Worm (Caenorhabditis elegans) whole organism, midembryonic: ENCODE results near the gene btb-9.

Experiments
- T22C8.4 ChIP-seq: fragments of 200-800 bp; sonication (Bioruptor generic); IDR thresholded peaks from 2 replicates; pipeline ENCODE4 v1.3.6; 2022; ENCODE audit warnings: missing genetic modification characterization, missing compliant biosample characterization
- cog-1 ChIP-seq: sonication (generic microtip); optimal IDR thresholded peaks from 2 replicates; lab custom pipeline; 2016; ENCODE audit warnings: missing genetic modification characterization, missing compliant biosample characterization
- flt-1 ChIP-seq: fragments of 200-800 bp; sonication (Bioruptor generic); IDR thresholded peaks from 2 replicates; pipeline ENCODE4 v1.3.6; 2022; ENCODE audit warnings: missing genetic modification characterization, missing compliant biosample characterization
- klf-2 ChIP-seq: fragments of 200-800 bp; sonication (Bioruptor generic); conservative IDR thresholded peaks from 2 replicates; pipeline ENCODE4 v1.3.6; 2022; ENCODE audit warnings: missing genetic modification reagents, missing genetic modification characterization, missing compliant biosample characterization
- med-1 ChIP-seq: sonication (generic microtip); optimal IDR thresholded peaks from 2 replicates; lab custom pipeline; 2017; ENCODE audit warnings: missing genetic modification characterization, mild to moderate bottlenecking, missing compliant biosample characterization, antibody characterized with exemption, missing genetic modification reagents; ENCODE audit not compliant: insufficient read depth
- ref-1 ChIP-seq: fragments of 200-800 bp; sonication (Bioruptor generic); conservative IDR thresholded peaks from 2 replicates; pipeline ENCODE4 v1.3.6; 2022; ENCODE audit warnings: missing genetic modification reagents, missing genetic modification characterization, missing compliant biosample characterization
- tab-1 ChIP-seq: fragments of 200-800 bp; sonication (Bioruptor generic); IDR thresholded peaks from 2 replicates; pipeline ENCODE4 v1.3.6; 2022; ENCODE audit warnings: missing genetic modification characterization, missing compliant biosample characterization
- ztf-23 ChIP-seq: fragments of 200-800 bp; sonication (Bioruptor generic); IDR thresholded peaks from 2 replicates; pipeline ENCODE4 v1.3.6; 2022; ENCODE audit warnings: missing genetic modification reagents, missing genetic modification characterization, missing compliant biosample characterization
- ztf-29 ChIP-seq: fragments of 200-800 bp; sonication (Bioruptor generic); IDR thresholded peaks from 2 replicates; pipeline ENCODE4 v1.3.6; 2022; ENCODE audit warnings: missing genetic modification reagents, missing genetic modification characterization, missing compliant biosample characterization

btb-9 gene

DNA sequence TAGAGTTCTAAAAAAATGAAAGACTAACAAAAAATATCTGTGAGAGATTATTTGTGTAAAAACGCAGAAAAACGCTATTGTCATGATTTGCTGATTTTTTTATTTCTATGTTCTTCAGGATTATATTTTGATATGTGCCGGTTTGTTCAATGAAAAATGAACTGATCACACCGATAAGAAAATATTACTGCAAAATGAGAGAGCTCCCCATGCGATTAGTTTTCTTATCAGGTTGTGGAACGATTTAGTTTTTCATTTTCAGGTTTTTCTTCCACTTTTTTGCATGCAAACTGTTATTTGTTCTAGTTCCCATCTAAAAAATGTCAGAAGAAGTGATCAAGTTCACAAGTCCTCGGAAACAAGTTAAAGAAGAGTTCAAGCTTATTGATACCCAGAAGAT, at the start of gene btb-9:
Gene btb-9 (plus strand): TSS at position 254 of the 400 bp plus-strand sequence.
- no peak for TF ChIP-seq klf-2
- TF ChIP-seq med-1 (GFP tag; lab: Kevin White, UChicago): no peak
- TF ChIP-seq cog-1: no peak
- TF ChIP-seq tab-1 (GFP tag; lab: Robert Waterston, UW): no peak
- TF ChIP-seq flt-1 (GFP tag; lab: Robert Waterston, UW): no peak
- no peak for TF ChIP-seq ztf-23 (GFP tag; lab: Robert Waterston, UW)
- TF ChIP-seq T22C8.4 (GFP tag; lab: Robert Waterston, UW): no peak
- TF ChIP-seq ztf-29 (GFP tag; lab: Robert Waterston, UW): no peak
- TF ChIP-seq ref-1 (GFP tag; lab: Robert Waterston, UW): no peak

- no peak for TF ChIP-seq tab-1 (GFP tag; lab: Robert Waterston, UW)
- TF ChIP-seq cog-1: no peak
- TF ChIP-seq ref-1 (GFP tag; lab: Robert Waterston, UW): no peak
- no peak for TF ChIP-seq ztf-23 (GFP tag; lab: Robert Waterston, UW)
- TF ChIP-seq flt-1 (GFP tag; lab: Robert Waterston, UW): no peak
- no peak for TF ChIP-seq ztf-29 (GFP tag; lab: Robert Waterston, UW)
- no peak for TF ChIP-seq klf-2
- TF ChIP-seq T22C8.4 (GFP tag; lab: Robert Waterston, UW): no peak
- TF ChIP-seq med-1 (GFP tag; lab: Kevin White, UChicago): no peak
Observed at ce11 chrII:1679081-1679480, 49.2 kb upstream of the btb-9 start, which contains the start of gene irld-36. TSS of gene irld-36 (plus strand) at chrII:1679381.

ce11 chrII:1682218-1682617, 46.1 kb upstream of the btb-9 start, which contains the start of gene fbxb-26:
TSS of gene fbxb-26 (plus strand) at chrII:1682518.
- TF ChIP-seq tab-1 (GFP tag; lab: Robert Waterston, UW): no peak
- no peak for TF ChIP-seq klf-2
- no peak for TF ChIP-seq ztf-29 (GFP tag; lab: Robert Waterston, UW)
- TF ChIP-seq flt-1 (GFP tag; lab: Robert Waterston, UW): no peak
- no peak for TF ChIP-seq ztf-23 (GFP tag; lab: Robert Waterston, UW)
- no peak for TF ChIP-seq cog-1
- TF ChIP-seq med-1 (GFP tag; lab: Kevin White, UChicago): no peak
- no peak for TF ChIP-seq T22C8.4 (GFP tag; lab: Robert Waterston, UW)
- no peak for TF ChIP-seq ref-1 (GFP tag; lab: Robert Waterston, UW)

DNA sequence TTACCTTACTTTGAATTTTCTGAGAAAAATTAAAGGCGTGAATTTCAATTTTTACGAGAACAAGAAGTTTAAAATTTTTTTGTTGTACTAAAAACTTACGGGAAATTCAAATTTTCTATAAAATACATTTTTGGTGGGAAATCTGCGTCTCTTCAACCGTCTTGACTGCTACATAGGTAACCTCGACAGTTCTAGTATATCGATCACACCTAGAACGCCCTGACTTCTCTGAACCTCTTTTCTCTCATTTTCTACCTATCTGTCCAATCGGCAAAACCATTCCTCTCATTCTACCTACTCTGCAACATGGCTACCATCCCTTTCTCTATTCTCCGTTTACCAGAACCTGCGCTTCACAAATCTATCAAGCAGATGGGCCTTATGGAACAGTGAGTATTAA, 44.6 kb upstream of the btb-9 start, which contains the start of gene fbxb-25:
Gene fbxb-25 (plus strand): TSS at position 301 of the 400 bp plus-strand sequence.
- TF ChIP-seq med-1 (GFP tag; lab: Kevin White, UChicago) (no peak), ztf-29 (GFP tag; lab: Robert Waterston, UW) (no peak), T22C8.4 (GFP tag; lab: Robert Waterston, UW) (no peak), ztf-23 (GFP tag; lab: Robert Waterston, UW) (no peak), cog-1 (no peak), tab-1 (GFP tag; lab: Robert Waterston, UW) (no peak)

- TF ChIP-seq ztf-29 (GFP tag; lab: Robert Waterston, UW) (no peak), klf-2 (no peak), ztf-23 (GFP tag; lab: Robert Waterston, UW) (no peak), med-1 (GFP tag; lab: Kevin White, UChicago) (no peak)
Observed at ce11 chrII:1688813-1689212, 39.5 kb upstream of the btb-9 start, which contains the start of the genes fbxb-18 and fbxb-19. TSS of gene fbxb-18 (minus strand) at chrII:1688913. TSS of gene fbxb-19 (minus strand) at chrII:1689181.

DNA sequence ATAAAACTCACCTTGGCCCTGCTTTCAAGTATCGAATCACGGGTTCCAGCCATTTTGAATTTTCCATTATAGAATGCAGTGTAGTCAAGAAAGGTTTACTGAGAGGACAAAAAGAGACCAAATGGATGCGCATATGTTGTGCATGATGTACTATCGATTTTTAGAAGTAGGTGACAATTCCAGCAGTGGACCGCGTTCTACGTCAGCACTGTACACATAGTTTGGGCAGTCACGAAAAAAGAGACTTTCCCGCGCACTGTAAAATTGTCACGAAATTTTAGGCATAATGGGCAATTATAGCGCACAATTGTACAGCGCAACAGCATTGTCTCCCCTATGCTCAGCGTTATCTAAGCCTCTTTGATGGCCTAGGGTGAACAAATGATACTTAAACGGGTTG, 37.3 kb upstream of the btb-9 start, which contains the start of gene fbxc-22:
Gene fbxc-22 (minus strand): TSS at position 101 of the 400 bp plus-strand sequence.
- TF ChIP-seq klf-2 (no peak), ztf-23 (GFP tag; lab: Robert Waterston, UW) (no peak), cog-1 (no peak), flt-1 (GFP tag; lab: Robert Waterston, UW) (no peak), med-1 (GFP tag; lab: Kevin White, UChicago) (no peak), T22C8.4 (GFP tag; lab: Robert Waterston, UW) (no peak), ref-1 (GFP tag; lab: Robert Waterston, UW) (no peak), tab-1 (GFP tag; lab: Robert Waterston, UW) (no peak), ztf-29 (GFP tag; lab: Robert Waterston, UW) (no peak)

DNA sequence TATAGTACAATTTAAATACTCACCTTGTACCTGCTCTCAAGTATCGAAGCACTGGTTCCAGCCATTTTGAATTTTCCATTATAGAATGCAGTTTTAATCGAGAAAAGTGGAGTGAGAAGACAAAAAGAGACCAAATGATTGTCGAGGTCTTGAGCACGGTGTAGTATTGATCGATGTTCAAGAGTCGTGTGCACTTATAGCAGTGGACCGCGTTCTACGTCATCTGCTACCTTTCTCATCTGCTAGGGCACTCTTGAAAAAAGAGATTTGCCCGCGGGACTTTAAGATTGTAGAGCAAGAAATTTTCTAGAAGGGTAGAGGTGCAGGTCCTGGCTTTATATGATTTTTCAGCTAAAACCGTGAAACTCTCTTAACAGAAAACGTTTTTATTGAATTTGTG, 35.5 kb upstream of the btb-9 start, which contains the start of gene fbxc-21:
Gene fbxc-21 (minus strand): TSS at position 101 of the 400 bp plus-strand sequence.
- TF ChIP-seq ztf-23 (GFP tag; lab: Robert Waterston, UW) (no peak), cog-1 (no peak), flt-1 (GFP tag; lab: Robert Waterston, UW) (no peak), med-1 (GFP tag; lab: Kevin White, UChicago) (no peak), tab-1 (GFP tag; lab: Robert Waterston, UW) (no peak)

DNA sequence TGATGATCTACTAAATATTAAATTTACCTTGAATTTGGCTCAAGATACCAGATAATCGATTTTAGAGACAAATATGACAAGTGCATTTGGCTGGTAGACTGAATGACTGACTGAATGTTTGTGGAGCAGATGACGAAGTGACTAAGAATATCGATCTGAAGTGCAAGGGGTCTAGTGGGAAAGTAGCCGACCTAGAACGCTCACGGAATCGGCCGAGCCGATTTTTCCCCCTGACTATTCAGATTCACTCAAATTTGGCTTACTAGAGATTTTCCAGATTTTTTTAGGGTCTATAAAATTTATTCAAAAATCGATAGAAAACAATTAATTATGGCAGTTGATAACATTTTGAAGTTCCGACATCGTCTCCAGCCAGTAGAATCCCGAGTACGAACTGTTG, 33.8 kb upstream of the btb-9 start, which contains the start of gene fbxc-26:
Gene fbxc-26 (minus strand): TSS at position 101 of the 400 bp plus-strand sequence.
- TF ChIP-seq med-1 (GFP tag; lab: Kevin White, UChicago) (no peak), tab-1 (GFP tag; lab: Robert Waterston, UW) (no peak), T22C8.4 (GFP tag; lab: Robert Waterston, UW) (no peak), flt-1 (GFP tag; lab: Robert Waterston, UW) (no peak), klf-2 (no peak), ztf-29 (GFP tag; lab: Robert Waterston, UW) (no peak), ref-1 (GFP tag; lab: Robert Waterston, UW) (no peak), cog-1 (no peak), ztf-23 (GFP tag; lab: Robert Waterston, UW) (no peak)

- no peak for TF ChIP-seq flt-1 (GFP tag; lab: Robert Waterston, UW)
- no peak for TF ChIP-seq klf-2
- no peak for TF ChIP-seq ztf-29 (GFP tag; lab: Robert Waterston, UW)
- no peak for TF ChIP-seq tab-1 (GFP tag; lab: Robert Waterston, UW)
- no peak for TF ChIP-seq ref-1 (GFP tag; lab: Robert Waterston, UW)
- no peak for TF ChIP-seq med-1 (GFP tag; lab: Kevin White, UChicago)
Observed at ce11 chrII:1695861-1696260, 32.4 kb upstream of the btb-9 start, which contains the start of gene F58E1.13. TSS of gene F58E1.13 (minus strand) at chrII:1695872.
